Fruit fly (Drosophila melanogaster) whole organism, prepupa: ENCODE data around the gene CG6028.

Experiments
- CG16779 ChIP-seq: fragments of 200-800 bp; sonication (Bioruptor generic); optimal IDR thresholded peaks from 3 replicates; lab custom pipeline; 2017; ENCODE audit warnings: missing biosample characterization, mild to moderate bottlenecking, missing genetic modification characterization
- CG31627 ChIP-seq: fragments of 200-800 bp; sonication (Bioruptor generic); optimal IDR thresholded peaks from 3 replicates; lab custom pipeline; 2016; ENCODE audit warnings: missing biosample characterization, missing genetic modification characterization
- CG6276 ChIP-seq: fragments of 200-800 bp; sonication (Bioruptor generic); optimal IDR thresholded peaks from 2 replicates; lab custom pipeline; 2017; ENCODE audit warnings: missing biosample characterization, mild to moderate bottlenecking, missing genetic modification characterization
- CG7368 ChIP-seq: fragments of 200-800 bp; sonication (Bioruptor generic); optimal IDR thresholded peaks from 3 replicates; lab custom pipeline; 2016; ENCODE audit warnings: missing biosample characterization, missing genetic modification characterization
- Hr4 ChIP-seq: fragments of 200-800 bp; sonication (Bioruptor generic); optimal IDR thresholded peaks from 3 replicates; lab custom pipeline; 2016; ENCODE audit warnings: missing biosample characterization, missing genetic modification characterization
- Sox102F ChIP-seq: fragments of 200-800 bp; sonication (Bioruptor generic); optimal IDR thresholded peaks from 2 replicates; lab custom pipeline; 2016; ENCODE audit warnings: missing biosample characterization, mild to moderate bottlenecking, missing genetic modification characterization
- salr ChIP-seq, 2 experiments: fragments of 200-800 bp; sonication (Bioruptor generic); optimal IDR thresholded peaks; 3 replicates each; lab custom pipeline; 2016 to 2018; ENCODE audit warnings: missing biosample characterization in 2 of 2, missing genetic modification characterization in 2 of 2, mild to moderate bottlenecking in 1 of 2
- svp ChIP-seq: fragments of 200-800 bp; sonication (Bioruptor generic); peaks from one replicate; lab custom pipeline; 2016; ENCODE audit warnings: missing biosample characterization, missing genetic modification characterization

DNA sequence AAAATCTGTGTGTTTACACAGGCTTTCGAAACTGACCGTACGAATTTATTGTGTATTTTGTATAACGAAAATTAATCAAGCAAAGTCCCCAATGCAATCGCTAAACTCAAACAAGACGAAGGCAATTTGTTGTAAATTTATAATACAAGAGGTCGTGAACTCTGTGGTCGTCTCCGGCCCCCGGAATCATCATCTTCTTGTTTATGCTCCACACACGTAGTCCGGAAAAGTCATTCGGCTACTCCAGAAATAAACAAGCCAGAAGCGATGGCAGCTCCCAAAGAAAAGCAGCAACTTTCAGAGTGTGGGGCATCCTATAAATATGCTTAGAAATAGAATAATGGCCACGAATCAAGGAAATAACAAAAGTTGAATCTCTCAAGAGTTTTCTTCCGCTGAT lies 27.9 kb upstream of the CG6028 start:
- TF ChIP-seq CG16779 (tag; lab: Kevin White, UChicago) (no peak), Hr4 (no peak), CG31627 (GFP tag; lab: Kevin White, UChicago) (no peak), salr (GFP tag; optimal IDR thresholded peaks at IDR 0.05; lab: Kevin White, UChicago) (no peak), Sox102F (GFP tag; lab: Kevin White, UChicago) (no peak), svp (GFP tag; lab: Kevin White, UChicago) (no peak), CG7368 (no peak), CG6276 (no peak)
